Fruit fly (Drosophila melanogaster) whole organism, embryonic: Measurements from ENCODE around the gene SdhC.
A peak's percentile ranks its signal among the peaks of the same experiment; 100 is the strongest.

Experiments used
- Asciz ChIP-seq: fragments of 200-800 bp; sonication (Bioruptor generic); optimal IDR thresholded peaks from 2 replicates; lab custom pipeline; 2017; ENCODE audit warnings: missing biosample characterization, mild to moderate bottlenecking, missing genetic modification characterization, missing genetic modification reagents
- Awh ChIP-seq: fragments of 200-800 bp; sonication (Bioruptor generic); IDR thresholded peaks from 2 replicates; pipeline ENCODE4, ENCODE4 v1.3.6; 2022; ENCODE audit warnings: missing biosample characterization, missing genetic modification characterization
- CG10321 ChIP-seq: fragments of 200-800 bp; sonication (Bioruptor generic); IDR thresholded peaks from 2 replicates; pipeline ENCODE4 v1.3.6; 2022; ENCODE audit warnings: missing biosample characterization, missing genetic modification characterization
- CG10565 ChIP-seq: fragments of 200-800 bp; sonication (Bioruptor generic); optimal IDR thresholded peaks from 3 replicates; lab custom pipeline; 2016; ENCODE audit warnings: missing biosample characterization, mild to moderate bottlenecking, missing genetic modification characterization
- CG11093 ChIP-seq: fragments of 200-800 bp; sonication (Bioruptor generic); IDR thresholded peaks from 3 replicates; pipeline ENCODE4 v1.3.6; 2022; ENCODE audit warnings: missing biosample characterization, missing genetic modification characterization
- CG1233 ChIP-seq: fragments of 200-800 bp; sonication (Bioruptor generic); optimal IDR thresholded peaks from 4 replicates; lab custom pipeline; 2018; ENCODE audit warnings: missing biosample characterization, mild to moderate bottlenecking, missing genetic modification characterization
- CG15073 ChIP-seq: fragments of 200-800 bp; sonication (Bioruptor generic); optimal IDR thresholded peaks from 2 replicates; lab custom pipeline; 2016; ENCODE audit warnings: missing biosample characterization, missing genetic modification characterization
- CG16863 ChIP-seq: fragments of 200-800 bp; sonication (Bioruptor generic); optimal IDR thresholded peaks from 3 replicates; lab custom pipeline; 2016; ENCODE audit warnings: missing biosample characterization, missing genetic modification characterization
- CG1832 ChIP-seq: fragments of 200-800 bp; sonication (Bioruptor generic); optimal IDR thresholded peaks from 2 replicates; lab custom pipeline; 2017; ENCODE audit warnings: missing biosample characterization, mild to moderate bottlenecking, missing genetic modification characterization, inconsistent platforms
- CG2202 ChIP-seq: fragments of 200-800 bp; sonication (Bioruptor generic); optimal IDR thresholded peaks from 2 replicates; lab custom pipeline; 2018; ENCODE audit warnings: missing biosample characterization, mild to moderate bottlenecking, missing genetic modification characterization
- CG2875 ChIP-seq: fragments of 200-800 bp; sonication (Bioruptor generic); optimal IDR thresholded peaks from 2 replicates; lab custom pipeline; 2017; ENCODE audit warnings: missing biosample characterization, mild to moderate bottlenecking, missing genetic modification characterization, missing genetic modification reagents
- CG3065 ChIP-seq: fragments of 200-800 bp; sonication (Bioruptor generic); optimal IDR thresholded peaks from 2 replicates; lab custom pipeline; 2016; ENCODE audit warnings: missing biosample characterization, missing genetic modification characterization
- CG32532 ChIP-seq: fragments of 200-800 bp; sonication (Bioruptor generic); IDR thresholded peaks from 2 replicates; pipeline ENCODE4 v1.3.6; 2022; ENCODE audit warnings: missing biosample characterization, missing genetic modification characterization
- CG33213 ChIP-seq: fragments of 200-800 bp; sonication (Bioruptor generic); optimal IDR thresholded peaks from 3 replicates; lab custom pipeline; 2016; ENCODE audit warnings: missing biosample characterization, missing genetic modification characterization
- CG5180 ChIP-seq: fragments of 200-800 bp; sonication (Bioruptor generic); optimal IDR thresholded peaks from 3 replicates; lab custom pipeline; 2017; ENCODE audit warnings: missing biosample characterization, missing genetic modification characterization, mild to moderate bottlenecking, moderate library complexity, missing genetic modification reagents
- CG8944 ChIP-seq: fragments of 200-800 bp; sonication (Bioruptor generic); optimal IDR thresholded peaks from 3 replicates; lab custom pipeline; 2016; ENCODE audit warnings: missing biosample characterization, missing genetic modification characterization
- CHES-1-like ChIP-seq: fragments of 200-800 bp; sonication (Bioruptor generic); optimal IDR thresholded peaks from 2 replicates; lab custom pipeline; 2016; ENCODE audit warnings: missing biosample characterization, missing genetic modification characterization
- D19A ChIP-seq: fragments of 200-800 bp; optimal IDR thresholded peaks from 3 replicates; lab custom pipeline; 2019; ENCODE audit warnings: missing biosample characterization, mild to moderate bottlenecking, missing genetic modification characterization, moderate library complexity
- E2f2 ChIP-seq: fragments of 200-800 bp; sonication (Bioruptor generic); IDR thresholded peaks from 2 replicates; pipeline ENCODE4 v1.3.6; 2022; ENCODE audit warnings: missing biosample characterization, missing genetic modification characterization
- HLH3B ChIP-seq: fragments of 200-800 bp; sonication (Bioruptor generic); IDR thresholded peaks from 2 replicates; pipeline ENCODE4 v1.3.6; 2022; ENCODE audit warnings: missing biosample characterization, missing genetic modification characterization
- HLH54F ChIP-seq: fragments of 200-800 bp; sonication (Bioruptor generic); optimal IDR thresholded peaks from 3 replicates; lab custom pipeline; 2016; ENCODE audit warnings: missing biosample characterization, missing genetic modification characterization
- Hey ChIP-seq: fragments of 200-800 bp; sonication (Bioruptor generic); optimal IDR thresholded peaks from 3 replicates; lab custom pipeline; 2018; ENCODE audit warnings: missing biosample characterization, mild to moderate bottlenecking, missing genetic modification characterization
- HmgD ChIP-seq: fragments of 200-800 bp; sonication (Bioruptor generic); optimal IDR thresholded peaks from 3 replicates; lab custom pipeline; 2016; ENCODE audit warnings: missing biosample characterization, missing genetic modification characterization
- Hr3 ChIP-seq: fragments of 200-800 bp; sonication (Bioruptor generic); optimal IDR thresholded peaks from 3 replicates; lab custom pipeline; 2016; ENCODE audit warnings: missing biosample characterization, missing genetic modification characterization
- Hr51 ChIP-seq, 2 experiments: fragments of 200-800 bp; sonication (Bioruptor generic); optimal IDR thresholded peaks; 2 replicates in 1 of 2; 3 replicates in 1 of 2; lab custom pipeline; 2016 to 2018; ENCODE audit warnings: missing biosample characterization in 2 of 2, missing genetic modification characterization in 2 of 2, mild to moderate bottlenecking in 1 of 2, moderate library complexity in 1 of 2
- Kr ChIP-seq: fragments of 200-800 bp; sonication (Bioruptor generic); optimal IDR thresholded peaks from 2 replicates; lab custom pipeline; 2017; ENCODE audit warnings: missing biosample characterization, mild to moderate bottlenecking, missing genetic modification characterization
- NC2α ChIP-seq: fragments of 200-800 bp; sonication (Bioruptor generic); optimal IDR thresholded peaks from 2 replicates; lab custom pipeline; 2016; ENCODE audit warnings: missing biosample characterization, missing genetic modification characterization
- Side ChIP-seq: fragments of 200-800 bp; sonication (Bioruptor generic); optimal IDR thresholded peaks from 2 replicates; lab custom pipeline; 2016; ENCODE audit warnings: missing biosample characterization, missing genetic modification characterization
- Sin3A ChIP-seq: fragments of >200 bp; optimal IDR thresholded peaks from 2 replicates; lab custom pipeline; 2018
- ab ChIP-seq: fragments of 200-800 bp; sonication (Bioruptor generic); optimal IDR thresholded peaks from 2 replicates; lab custom pipeline; 2016; ENCODE audit warnings: missing biosample characterization, missing genetic modification characterization
- cato ChIP-seq: fragments of 200-800 bp; sonication (Bioruptor generic); optimal IDR thresholded peaks from 2 replicates; lab custom pipeline; 2016; ENCODE audit warnings: missing biosample characterization, missing genetic modification characterization, borderline replicate concordance
- da ChIP-seq: fragments of 200-800 bp; sonication (Bioruptor generic); optimal IDR thresholded peaks from 2 replicates; lab custom pipeline; 2016; ENCODE audit warnings: missing biosample characterization, missing genetic modification characterization
- danr ChIP-seq: fragments of 200-800 bp; sonication (Bioruptor generic); IDR thresholded peaks from 2 replicates; pipeline ENCODE4 v1.3.6; 2022; ENCODE audit warnings: missing biosample characterization, missing genetic modification characterization
- dm ChIP-seq: fragments of 200-800 bp; sonication (Bioruptor generic); optimal IDR thresholded peaks from 3 replicates; lab custom pipeline; 2016; ENCODE audit warnings: missing biosample characterization, missing genetic modification characterization
- esg ChIP-seq: fragments of 200-800 bp; sonication (Bioruptor generic); conservative IDR thresholded peaks from 2 replicates; pipeline ENCODE4 v1.3.6; 2022; ENCODE audit warnings: missing biosample characterization, missing genetic modification characterization
- gfzf ChIP-seq: fragments of 200-800 bp; sonication (Bioruptor generic); optimal IDR thresholded peaks from 2 replicates; lab custom pipeline; 2016; ENCODE audit warnings: missing biosample characterization, mild to moderate bottlenecking, missing genetic modification characterization, moderate library complexity
- hbn ChIP-seq: fragments of 200-800 bp; sonication (Bioruptor generic); IDR thresholded peaks from 2 replicates; pipeline ENCODE4 v1.3.6; 2022; ENCODE audit warnings: missing biosample characterization, missing genetic modification characterization; ENCODE audit not compliant: partially characterized antibody
- her ChIP-seq: fragments of 200-800 bp; sonication (Bioruptor generic); optimal IDR thresholded peaks from 2 replicates; lab custom pipeline; 2016; ENCODE audit warnings: missing biosample characterization, missing genetic modification characterization
- lab ChIP-seq: fragments of 200-800 bp; sonication (Bioruptor generic); optimal IDR thresholded peaks from 3 replicates; lab custom pipeline; 2017; ENCODE audit warnings: missing biosample characterization, missing genetic modification characterization, mild to moderate bottlenecking, moderate library complexity, missing genetic modification reagents
- lmd ChIP-seq: fragments of 200-800 bp; sonication (Bioruptor generic); IDR thresholded peaks from 2 replicates; pipeline ENCODE4 v1.3.6; 2022; ENCODE audit warnings: missing biosample characterization, missing genetic modification characterization
- lola ChIP-seq, 3 experiments: fragments of >200 bp in 2 of 3; fragments of 200-800 bp in 1 of 3; sonication (Bioruptor generic) in 1 of 3; optimal IDR thresholded peaks; 2 replicates each; lab custom pipeline; 2017 to 2019; ENCODE audit warnings: missing biosample characterization in 3 of 3, missing genetic modification characterization in 3 of 3, mild to moderate bottlenecking in 1 of 3, moderate library complexity in 1 of 3
- nerfin-1 ChIP-seq: fragments of 200-800 bp; sonication (Bioruptor generic); optimal IDR thresholded peaks from 3 replicates; lab custom pipeline; 2019; ENCODE audit warnings: missing biosample characterization, mild to moderate bottlenecking, missing genetic modification characterization, moderate library complexity
- psq ChIP-seq: fragments of 200-800 bp; sonication (Bioruptor generic); optimal IDR thresholded peaks from 2 replicates; lab custom pipeline; 2017; ENCODE audit warnings: missing biosample characterization, missing genetic modification characterization
- repo ChIP-seq: fragments of 200-800 bp; sonication (Bioruptor generic); optimal IDR thresholded peaks from 2 replicates; lab custom pipeline; 2016; ENCODE audit warnings: missing biosample characterization, missing genetic modification characterization
- schlank ChIP-seq: fragments of 200-800 bp; sonication (Bioruptor generic); optimal IDR thresholded peaks from 2 replicates; lab custom pipeline; 2018; ENCODE audit warnings: missing biosample characterization, mild to moderate bottlenecking, missing genetic modification characterization
- trem ChIP-seq: fragments of 200-800 bp; optimal IDR thresholded peaks from 3 replicates; lab custom pipeline; 2019; ENCODE audit warnings: missing biosample characterization, mild to moderate bottlenecking, missing genetic modification characterization, moderate library complexity
- tx ChIP-seq: fragments of 200-800 bp; sonication (Bioruptor generic); optimal IDR thresholded peaks from 2 replicates; lab custom pipeline; 2016; ENCODE audit warnings: missing biosample characterization, missing genetic modification characterization
- wek ChIP-seq: fragments of 200-800 bp; sonication (Bioruptor generic); optimal IDR thresholded peaks from 3 replicates; lab custom pipeline; 2018; ENCODE audit warnings: missing biosample characterization, mild to moderate bottlenecking, missing genetic modification characterization, moderate library complexity
- z ChIP-seq: fragments of 200-800 bp; sonication (Bioruptor generic); IDR thresholded peaks from 3 replicates; pipeline ENCODE4 v1.3.6; 2022; ENCODE audit warnings: missing biosample characterization, missing genetic modification characterization
- zf30C ChIP-seq: fragments of 200-800 bp; sonication (Bioruptor generic); optimal IDR thresholded peaks from 3 replicates; lab custom pipeline; 2018; ENCODE audit warnings: missing biosample characterization, mild to moderate bottlenecking, missing genetic modification characterization

The SdhC gene

DNA sequence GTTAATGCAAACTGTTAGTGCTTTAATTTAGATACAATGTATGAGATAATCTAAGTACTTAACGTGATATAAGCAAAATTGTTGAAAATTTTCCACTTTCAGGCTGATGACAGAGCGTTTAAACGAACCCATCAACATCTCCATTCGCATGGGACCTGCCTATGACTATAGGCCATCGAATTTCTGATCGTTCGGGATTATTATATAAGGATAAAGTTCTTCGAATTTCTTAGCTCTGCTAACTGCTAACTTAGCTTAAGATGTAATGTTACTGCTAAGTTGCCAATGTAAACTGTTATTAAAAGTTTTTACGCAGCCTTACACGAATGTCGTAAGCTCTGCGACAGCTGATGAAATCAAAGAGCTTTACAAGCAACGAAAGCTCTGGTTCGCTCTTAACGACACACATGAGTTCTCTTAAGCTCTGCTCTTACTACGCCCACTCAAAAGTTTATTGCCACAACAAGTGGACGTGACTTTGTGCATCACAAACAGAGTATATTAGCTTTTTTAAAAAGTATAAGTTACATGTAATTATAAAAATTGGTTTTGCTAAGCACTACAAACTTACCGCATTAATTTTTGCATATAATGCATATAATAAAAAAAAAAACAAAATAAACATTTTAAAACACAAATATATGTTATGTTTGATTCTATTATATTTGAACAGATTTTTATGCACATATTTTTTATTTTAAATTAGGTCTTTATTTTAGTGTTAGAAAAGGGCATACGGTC is 12.8 kb downstream of the SdhC start:
- TF ChIP-seq CHES-1-like (peak; percentile 85), Hey (peak; percentile 72), ab (GFP tag; lab: Kevin White, UChicago) (no peak), lmd (peak; percentile 99), CG3065 (GFP tag; lab: Kevin White, UChicago) (peak; percentile 92), D19A (tag; lab: Kevin White, UChicago) (peak; percentile 99), CG2202 (peak; percentile 92), Awh (GFP tag; lab: Robert Waterston, UW) (peak; percentile 97), HLH3B (GFP tag; lab: Robert Waterston, UW) (peak; percentile 98), CG5180 (peak; percentile 93), Asciz (peak; percentile 99), lab (GFP tag; lab: Kevin White, UChicago) (peak; percentile 99), CG11093 (peak; percentile 98), dm (peak; percentile 82), CG10321 (GFP tag; lab: Robert Waterston, UW) (peak; percentile 79), Hr3 (GFP tag; lab: Kevin White, UChicago) (peak; percentile 99), Side (GFP tag; lab: Kevin White, UChicago) (peak; percentile 59), gfzf (peak; percentile 3), z (GFP tag; lab: Robert Waterston, UW) (0 out of 3 replicates have a peak, but pooled peaks have one; percentile 35), schlank (tag; lab: Kevin White, UChicago) (peak; percentile 89), zf30C (no peak), CG32532 (GFP tag; lab: Robert Waterston, UW) (peak; percentile 99), HmgD (GFP tag; lab: Kevin White, UChicago) (peak; percentile 56), NC2α (GFP tag; lab: Kevin White, UChicago) (peak; percentile 77), her (peak; percentile 18), CG1832 (GFP tag; lab: Kevin White, UChicago) (no peak), repo (GFP tag; lab: Kevin White, UChicago) (peak; percentile 65), esg (GFP tag; lab: Robert Waterston, UW) (peak; percentile 99), HLH54F (GFP tag; lab: Kevin White, UChicago) (peak; percentile 92), E2f2 (GFP tag; lab: Robert Waterston, UW) (peak; percentile 87), Hr51 (GFP tag; optimal IDR thresholded peaks at IDR 0.05; lab: Kevin White, UChicago) (peak; percentile 93 to 100), CG1233 (peak; percentile 99), CG8944 (GFP tag; lab: Kevin White, UChicago) (peak; percentile 78), psq (peak; percentile 94), CG33213 (GFP tag; lab: Kevin White, UChicago) (no peak), hbn (no peak), CG10565 (GFP tag; lab: Kevin White, UChicago) (peak; percentile 77), cato (GFP tag; lab: Kevin White, UChicago) (peak; percentile 87), CG15073 (GFP tag; lab: Kevin White, UChicago) (peak; percentile 70), danr (peak; percentile 97), wek (peak; percentile 57), Kr (GFP tag; lab: Kevin White, UChicago) (no peak), tx (GFP tag; lab: Kevin White, UChicago) (peak; percentile 81), CG16863 (GFP tag; lab: Kevin White, UChicago) (peak; percentile 88), CG2875 (GFP tag; lab: Kevin White, UChicago) (peak; percentile 96), da (peak; percentile 82), trem (peak; percentile 86), nerfin-1 (tag; lab: Kevin White, UChicago) (peak; percentile 99), lola (GFP tag; optimal IDR thresholded peaks at IDR 0.05; lab: Kevin White, UChicago) (peak in 1 of 3 experiments; percentile 97), Sin3A (lab: Kevin White, UChicago) (no peak)
